Worm (Caenorhabditis elegans): ENCODE measurements around the gene abts-4.

DNA sequence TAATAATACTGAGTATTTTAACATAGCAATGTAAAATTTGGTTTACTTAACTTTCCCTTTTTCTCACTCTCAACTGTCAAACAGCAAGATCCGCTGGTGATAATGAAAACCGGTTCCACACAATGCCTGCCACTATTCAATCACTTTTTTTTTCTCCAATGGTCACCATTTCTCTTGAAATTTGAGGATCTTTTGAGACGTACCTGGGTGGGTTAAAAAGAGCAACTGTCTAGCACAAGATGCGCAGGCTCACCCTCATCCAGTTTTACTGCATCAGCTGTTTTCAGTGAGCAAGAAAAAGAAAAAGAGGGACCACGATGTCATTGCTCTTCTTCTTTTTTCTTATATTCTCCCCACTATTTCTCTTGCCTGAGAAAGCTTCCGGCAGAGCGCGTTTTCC lies 46.7 kb upstream of the abts-4 start:
- no peak for TF ChIP-seq nhr-19 (GFP tag; conservative IDR thresholded peaks at IDR 0.05)
- no peak for TF ChIP-seq zag-1 (tag; optimal IDR thresholded peaks at IDR 0.05)
- TF ChIP-seq lin-15B (tag; optimal IDR thresholded peaks at IDR 0.05) = no peak
- TF ChIP-seq lsy-2 (tag; optimal IDR thresholded peaks at IDR 0.05) = peak in 1 of 2 experiments; percentile 2
- peak; percentile 63 for TF ChIP-seq lin-14 (GFP tag; optimal IDR thresholded peaks at IDR 0.05)
- TF ChIP-seq nhr-28 (tag; optimal IDR thresholded peaks at IDR 0.05) = no peak
- TF ChIP-seq unc-86 (tag; optimal IDR thresholded peaks at IDR 0.05) = no peak
- TF ChIP-seq tlp-1 (tag; optimal IDR thresholded peaks at IDR 0.05) = no peak
- TF ChIP-seq jun-1 (tag; optimal IDR thresholded peaks at IDR 0.05) = no peak
- no peak for TF ChIP-seq tbx-2 (tag; optimal IDR thresholded peaks at IDR 0.05)
